Worm (Caenorhabditis elegans) whole organism, L4 larva: ENCODE measurements around the gene sas-1.

Experiments
- F10B5.3 ChIP-seq: sonication (generic microtip); optimal IDR thresholded peaks from 2 replicates; lab custom pipeline; 2016; ENCODE audit warnings: mild to moderate bottlenecking, missing genetic modification characterization, missing compliant biosample characterization
- F26F4.8 ChIP-seq: fragments of 200-800 bp; sonication (Bioruptor generic); conservative IDR thresholded peaks from 2 replicates; pipeline ENCODE4 v1.3.6; 2022; ENCODE audit warnings: missing genetic modification characterization, missing compliant biosample characterization
- Y48G9A.11 ChIP-seq: fragments of 200-800 bp; sonication (Bioruptor generic); IDR thresholded peaks from 2 replicates; pipeline ENCODE4 v1.3.6; 2022; ENCODE audit warnings: missing genetic modification reagents, missing genetic modification characterization, missing compliant biosample characterization
- ZK337.2 ChIP-seq: fragments of 200-800 bp; sonication (Bioruptor generic); IDR thresholded peaks from 2 replicates; pipeline ENCODE4 v1.3.6; 2022; ENCODE audit warnings: missing genetic modification reagents, missing genetic modification characterization, missing compliant biosample characterization
- aha-1 ChIP-seq: fragments of 150-350 bp; peaks from one replicate; lab custom pipeline; 2014; ENCODE audit warnings: missing biosample characterization, missing genetic modification characterization
- ctbp-1 ChIP-seq: fragments of 200-800 bp; sonication (Bioruptor generic); IDR thresholded peaks from 2 replicates; pipeline ENCODE4 v1.3.6; 2022; ENCODE audit warnings: missing genetic modification reagents, missing genetic modification characterization, missing compliant biosample characterization
- daf-16 ChIP-seq, 3 experiments: sonication (generic microtip); optimal IDR thresholded peaks; 2 replicates each; lab custom pipeline; 2016 to 2017; ENCODE audit warnings: missing genetic modification characterization in 3 of 3, missing genetic modification reagents in 3 of 3, mild to moderate bottlenecking in 2 of 3, missing compliant biosample characterization in 2 of 3, missing biosample characterization in 1 of 3, moderate library complexity in 1 of 3
- dmd-6 ChIP-seq: fragments of 200-800 bp; sonication (Bioruptor generic); IDR thresholded peaks from 2 replicates; pipeline ENCODE4 v1.3.6; 2022; ENCODE audit warnings: missing genetic modification reagents, missing genetic modification characterization, missing compliant biosample characterization
- dmd-9 ChIP-seq: fragments of 200-800 bp; sonication (Bioruptor generic); IDR thresholded peaks from 2 replicates; pipeline ENCODE4 v1.3.6; 2022; ENCODE audit warnings: missing genetic modification reagents, missing genetic modification characterization, missing compliant biosample characterization
- dpl-1 ChIP-seq: fragments of 150-350 bp; optimal IDR thresholded peaks from 2 replicates; lab custom pipeline; 2014; ENCODE audit warnings: missing biosample characterization, missing genetic modification reagents, missing genetic modification characterization
- dve-1 ChIP-seq: sonication (generic microtip); optimal IDR thresholded peaks from 2 replicates; lab custom pipeline; 2017; ENCODE audit warnings: antibody characterized with exemption, mild to moderate bottlenecking, missing genetic modification characterization, missing compliant biosample characterization; ENCODE audit not compliant: insufficient read depth
- hif-1 ChIP-seq, 2 experiments: sonication (generic microtip); optimal IDR thresholded peaks; 2 replicates each; lab custom pipeline; 2016 to 2017; ENCODE audit warnings: missing compliant biosample characterization in 2 of 2, missing genetic modification characterization in 2 of 2, missing genetic modification reagents in 2 of 2, missing genotype in 2 of 2, mild to moderate bottlenecking in 1 of 2
- hlh-11 ChIP-seq: fragments of 200-800 bp; sonication (Bioruptor generic); optimal IDR thresholded peaks from 2 replicates; lab custom pipeline; 2018; ENCODE audit warnings: mild to moderate bottlenecking, missing genetic modification characterization, missing compliant biosample characterization
- hlh-30 ChIP-seq: sonication (generic microtip); optimal IDR thresholded peaks from 2 replicates; lab custom pipeline; 2017; ENCODE audit warnings: antibody characterized with exemption, mild to moderate bottlenecking, missing genetic modification characterization, missing compliant biosample characterization; ENCODE audit not compliant: insufficient read depth
- hmg-1.1 ChIP-seq: fragments of 200-800 bp; sonication (Bioruptor generic); IDR thresholded peaks from 2 replicates; pipeline ENCODE4 v1.3.6; 2022; ENCODE audit warnings: missing genetic modification reagents, missing genetic modification characterization, missing compliant biosample characterization
- lin-38 ChIP-seq: fragments of 200-800 bp; sonication (Bioruptor generic); IDR thresholded peaks from 2 replicates; pipeline ENCODE4 v1.3.6; 2022; ENCODE audit warnings: missing genetic modification reagents, missing genetic modification characterization, missing compliant biosample characterization
- lsy-2 ChIP-seq, 2 experiments: fragments of 150-350 bp in 1 of 2; sonication (generic microtip) in 1 of 2; optimal IDR thresholded peaks; 2 replicates each; lab custom pipeline; 2014 to 2017; ENCODE audit warnings: missing biosample characterization in 2 of 2, missing genetic modification characterization in 2 of 2
- mdl-1 ChIP-seq, 2 experiments: fragments of 150-350 bp in 1 of 2; sonication (generic microtip) in 1 of 2; optimal IDR thresholded peaks; 2 replicates each; lab custom pipeline; 2014 to 2017; ENCODE audit warnings: missing biosample characterization in 2 of 2, missing genetic modification characterization in 2 of 2
- mes-2 ChIP-seq: sonication (generic microtip); optimal IDR thresholded peaks from 2 replicates; lab custom pipeline; 2016; ENCODE audit warnings: missing genotype, mild to moderate bottlenecking, missing genetic modification characterization, missing compliant biosample characterization; ENCODE audit not compliant: poor library complexity, severe bottlenecking
- mxl-3 ChIP-seq: fragments of 200-800 bp; sonication (Bioruptor generic); optimal IDR thresholded peaks from 2 replicates; lab custom pipeline; 2018; ENCODE audit warnings: mild to moderate bottlenecking, missing genetic modification characterization, missing compliant biosample characterization
- nhr-25 ChIP-seq: sonication (generic microtip); optimal IDR thresholded peaks from 2 replicates; lab custom pipeline; 2017; ENCODE audit warnings: missing genetic modification characterization, mild to moderate bottlenecking, missing compliant biosample characterization, antibody characterized with exemption, moderate library complexity, borderline replicate concordance; ENCODE audit not compliant: insufficient read depth
- nhr-28 ChIP-seq: fragments of 150-350 bp; optimal IDR thresholded peaks from 2 replicates; lab custom pipeline; 2014; ENCODE audit warnings: missing biosample characterization, missing genetic modification characterization
- pha-4 ChIP-seq, 2 experiments: fragments of 150-350 bp in 1 of 2; fragments of 200-800 bp in 1 of 2; sonication (Bioruptor generic) in 1 of 2; IDR thresholded peaks in 1 of 2; optimal IDR thresholded peaks in 1 of 2; 2 replicates each; pipeline versions ENCODE4 v1.3.6 to Lab custom; 2014 to 2022; ENCODE audit warnings: missing genetic modification characterization in 2 of 2, missing genetic modification reagents in 2 of 2, missing biosample characterization in 1 of 2, missing compliant biosample characterization in 1 of 2
- unc-130 ChIP-seq: sonication (generic microtip); optimal IDR thresholded peaks from 2 replicates; lab custom pipeline; 2016; ENCODE audit warnings: missing genetic modification reagents, missing genetic modification characterization, missing compliant biosample characterization
- unc-39 ChIP-seq: sonication (generic microtip); optimal IDR thresholded peaks from 2 replicates; lab custom pipeline; 2017; ENCODE audit warnings: missing biosample characterization, missing genetic modification characterization
- unc-62 ChIP-seq, 3 experiments: fragments of 150-350 bp in 1 of 3; sonication (generic microtip); optimal IDR thresholded peaks in 2 of 3; peaks in 1 of 3; 1 replicate in 1 of 3; 2 replicates in 2 of 3; lab custom pipeline; 2014 to 2017; ENCODE audit warnings: missing biosample characterization in 3 of 3, missing genetic modification characterization in 3 of 3, missing genetic modification reagents in 3 of 3, missing genotype in 1 of 3
- vab-7 ChIP-seq: fragments of 200-800 bp; sonication (Bioruptor generic); IDR thresholded peaks from 2 replicates; pipeline ENCODE4 v1.3.6; 2022; ENCODE audit warnings: missing genetic modification reagents, missing genetic modification characterization, missing compliant biosample characterization
- zag-1 ChIP-seq: fragments of 150-350 bp; optimal IDR thresholded peaks from 2 replicates; lab custom pipeline; 2014; ENCODE audit warnings: missing biosample characterization, missing genetic modification characterization
- zfp-2 ChIP-seq: sonication (generic microtip); optimal IDR thresholded peaks from 2 replicates; lab custom pipeline; 2016; ENCODE audit warnings: mild to moderate bottlenecking, missing genetic modification characterization, missing compliant biosample characterization

sas-1 gene

ce11 chrIII:12665500-12665907 lies 33.8 kb upstream of the sas-1 start:
- peak; percentile 44 for TF ChIP-seq hlh-11 (tag; lab: Kevin White, UChicago)
- peak; percentile 25 for TF ChIP-seq nhr-28 (tag; lab: Kevin White, UChicago)
- peak; percentile 63 for TF ChIP-seq hmg-1.1 (GFP tag; lab: Robert Waterston, UW)
- peak; percentile 20 for TF ChIP-seq mes-2 (tag; lab: Kevin White, UChicago)
- TF ChIP-seq mxl-3: peak; percentile 89
- peak; percentile 66 for TF ChIP-seq aha-1 (tag; lab: Kevin White, UChicago)
- peak; percentile 78 for TF ChIP-seq lin-38
- peak; percentile 61 for TF ChIP-seq hlh-30 (tag; lab: Kevin White, UChicago)
- peak; percentile 19; the same call in 1 of the 2 replicates for TF ChIP-seq dmd-6

- TF ChIP-seq F10B5.3: no peak
- peak in 1 of 2 experiments; percentile 7 for TF ChIP-seq mdl-1 (tag; optimal IDR thresholded peaks at IDR 0.05; lab: Kevin White, UChicago)
- TF ChIP-seq dmd-6: peak; percentile 55
- TF ChIP-seq daf-16 (GFP tag; optimal IDR thresholded peaks at IDR 0.05; lab: Kevin White, UChicago): no peak
- peak; percentile 56 for TF ChIP-seq daf-16 (tag; optimal IDR thresholded peaks at IDR 0.05; lab: Kevin White, UChicago)
These were observed 30.5 kb upstream of the sas-1 start for ce11 chrIII:12668821-12669220.

- TF ChIP-seq lin-38 (peak; percentile 55), unc-39 (no peak), nhr-25 (tag; lab: Kevin White, UChicago) (no peak), unc-130 (peak; percentile 14), zag-1 (tag; lab: Kevin White, UChicago) (no peak), nhr-28 (tag; lab: Kevin White, UChicago) (no peak), hif-1 (tag; optimal IDR thresholded peaks at IDR 0.05; lab: Kevin White, UChicago) (peak in 1 of 2 experiments; percentile 70), pha-4 (GFP tag; IDR thresholded peaks at IDR 0.05; lab: Robert Waterston, UW) (peak; percentile 45; the same call in 1 of the 2 replicates), pha-4 (tag; optimal IDR thresholded peaks at IDR 0.05; lab: Kevin White, UChicago) (no peak), aha-1 (tag; lab: Kevin White, UChicago) (peak; percentile 77), ZK337.2 (0 out of 2 replicates have a peak, but pooled peaks have one; percentile 57), unc-62 (GFP tag; optimal IDR thresholded peaks at IDR 0.05 in 1 of 2; lab: Kevin White, UChicago) (peak in 1 of 2 experiments; percentile 26), unc-62 (tag; optimal IDR thresholded peaks at IDR 0.05; lab: Kevin White, UChicago) (no peak), mes-2 (tag; lab: Kevin White, UChicago) (peak; percentile 94), dmd-6 (peak; percentile 41), dmd-9 (GFP tag; lab: Robert Waterston, UW) (peak; percentile 62; the same call in 1 of the 2 replicates), Y48G9A.11 (GFP tag; lab: Robert Waterston, UW) (peak; percentile 14; the same call in 1 of the 2 replicates), dpl-1 (peak; percentile 47), lsy-2 (tag; optimal IDR thresholded peaks at IDR 0.05; lab: Kevin White, UChicago) (peak in 1 of 2 experiments; percentile 65)
These were observed 25.8 kb upstream of the sas-1 start, which contains the start of the genes taf-7.2 and elpc-2 for ce11 chrIII:12673382-12673970. Gene taf-7.2 (minus strand): TSS chrIII:12673423. Gene elpc-2 (plus strand): TSS chrIII:12673677.

ce11 chrIII:12680266-12680665 lies 19.0 kb upstream of the sas-1 start:
- no peak for TF ChIP-seq hmg-1.1 (GFP tag; lab: Robert Waterston, UW)
- no peak for TF ChIP-seq F26F4.8
- TF ChIP-seq ctbp-1 (GFP tag; lab: Robert Waterston, UW): no peak
- no peak for TF ChIP-seq vab-7 (GFP tag; lab: Robert Waterston, UW)
- no peak for TF ChIP-seq dve-1 (tag; lab: Kevin White, UChicago)
- no peak for TF ChIP-seq zfp-2
